Worm (Caenorhabditis elegans) whole organism, L3 larva: ENCODE results near the gene flh-3.

Experiments used
- nhr-67 ChIP-seq: fragments of 150-350 bp; optimal IDR thresholded peaks from 2 replicates; lab custom pipeline; 2014; ENCODE audit warnings: missing biosample characterization, missing genetic modification characterization
- snpc-4 ChIP-seq: fragments of 150-350 bp; optimal IDR thresholded peaks from 2 replicates; lab custom pipeline; 2014; ENCODE audit warnings: missing biosample characterization, missing genetic modification characterization

ce11 chrIV:9264513-9264912 lies 5.4 kb upstream of the flh-3 start:
- TF ChIP-seq nhr-67 (no peak), snpc-4 (tag; lab: Kevin White, UChicago) (no peak)
